Worm (Caenorhabditis elegans) whole organism, young adult: ENCODE data around the gene srw-33.

Source experiments
- T26A5.8 ChIP-seq: sonication (generic microtip); optimal IDR thresholded peaks from 2 replicates; lab custom pipeline; 2016; ENCODE audit warnings: missing genetic modification characterization, missing compliant biosample characterization
- ceh-79 ChIP-seq: sonication (generic microtip); optimal IDR thresholded peaks from 2 replicates; lab custom pipeline; 2017; ENCODE audit warnings: mild to moderate bottlenecking, missing genetic modification characterization, missing compliant biosample characterization
- repo-1 ChIP-seq: sonication (generic microtip); optimal IDR thresholded peaks from 2 replicates; lab custom pipeline; 2017; ENCODE audit warnings: mild to moderate bottlenecking, missing genetic modification characterization, missing compliant biosample characterization

DNA sequence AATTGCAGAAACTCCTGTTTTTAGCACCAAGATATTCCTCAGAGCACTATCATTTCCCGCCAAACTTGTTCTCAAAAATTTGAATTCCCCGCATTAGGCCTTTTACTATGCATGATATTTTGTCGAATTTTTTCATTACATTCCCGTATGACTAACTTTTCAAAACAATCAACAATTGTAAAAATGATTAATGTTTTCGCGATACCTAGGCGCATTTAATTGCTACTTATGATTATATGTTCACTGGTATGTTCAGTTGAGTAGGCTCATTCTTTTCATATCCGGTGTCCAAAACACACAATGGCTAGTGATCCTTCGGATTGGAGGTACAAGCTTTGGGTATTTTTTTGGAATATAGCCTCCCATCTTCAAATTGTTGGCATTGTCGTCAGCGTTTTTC, 36.4 kb upstream of the srw-33 start, which contains the start of gene srw-21:
- no peak for TF ChIP-seq repo-1 (tag; lab: Kevin White, UChicago)
- no peak for TF ChIP-seq T26A5.8 (tag; lab: Kevin White, UChicago)
- no peak for TF ChIP-seq ceh-79 (tag; lab: Kevin White, UChicago)
